Fruit fly (Drosophila melanogaster) whole organism, larva: ENCODE results near the gene CG10252.

ENCODE experiments used
- noc ChIP-seq: fragments of 200-800 bp; sonication (Bioruptor generic); optimal IDR thresholded peaks from 3 replicates; lab custom pipeline; 2019; ENCODE audit warnings: missing biosample characterization, mild to moderate bottlenecking, missing genetic modification characterization, moderate library complexity

The CG10252 gene

DNA sequence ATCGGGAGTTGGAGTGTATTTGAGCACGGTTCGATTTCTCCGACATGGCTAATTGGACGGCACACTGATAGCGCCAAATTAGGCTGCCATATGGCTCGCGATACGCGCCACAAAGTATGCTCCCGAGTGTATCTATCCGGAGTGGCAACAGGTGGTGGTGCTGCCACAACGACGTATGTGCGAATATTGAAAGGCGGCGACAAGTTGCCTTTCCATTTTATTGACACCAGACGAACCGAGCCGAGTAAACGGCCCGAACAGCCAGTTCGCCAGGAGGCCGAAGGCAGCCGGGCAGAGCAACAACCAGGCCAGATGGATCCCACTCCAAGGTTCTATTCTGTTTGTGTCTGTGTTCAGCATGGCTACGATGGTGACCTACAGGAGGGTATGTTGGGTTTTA lies 2.8 kb upstream of the CG10252 start, which contains the start of gene prt:
TSS of gene prt (minus strand) at position 193 of the 400 bp plus-strand sequence.
- no peak for TF ChIP-seq noc (tag; lab: Kevin White, UChicago)

DNA sequence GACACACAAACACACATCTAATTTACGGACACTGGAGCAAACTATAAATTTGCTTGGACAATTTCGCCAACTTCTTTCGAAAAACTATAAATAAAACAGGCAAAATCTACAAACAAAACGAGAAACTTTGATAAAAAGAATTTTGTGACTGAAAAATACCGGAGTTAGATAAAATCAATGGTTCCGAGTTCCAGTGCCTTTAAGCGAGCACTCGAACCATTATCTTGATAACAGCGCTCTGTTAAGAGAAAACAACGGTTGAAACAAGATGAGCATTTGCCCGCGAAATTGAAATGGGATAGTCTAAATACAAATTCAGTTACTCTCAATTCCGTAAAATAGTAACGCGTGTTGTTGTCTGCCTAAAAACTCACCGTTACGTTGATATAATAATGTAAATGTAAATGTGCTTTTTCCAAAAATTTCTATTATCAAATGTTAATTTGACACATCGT lies 1.4 kb downstream of the CG10252 start, which contains the start of gene CG10254:
TSS of gene CG10254 (minus strand) at position 405 of the 455 bp plus-strand sequence.
- no peak for TF ChIP-seq noc (tag; lab: Kevin White, UChicago)

DNA sequence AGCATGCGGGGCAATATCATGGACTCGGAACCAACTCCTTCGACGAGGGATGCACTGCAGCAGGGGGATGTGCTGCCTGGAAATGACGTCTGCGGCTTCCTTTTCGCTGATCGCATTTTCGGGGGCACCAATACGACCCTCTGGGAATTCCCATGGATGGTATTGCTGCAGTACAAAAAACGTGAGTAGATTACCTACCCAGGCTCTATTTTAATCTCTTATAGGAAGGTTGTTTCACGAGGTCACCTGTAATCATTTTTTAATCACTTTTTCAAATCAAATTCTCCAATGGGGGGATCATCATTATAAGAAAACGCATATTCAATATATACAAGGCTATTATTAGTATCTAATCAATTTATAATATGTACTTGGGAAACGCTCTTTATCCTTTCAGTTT lies 9.1 kb downstream of the CG10252 start:
- no peak for TF ChIP-seq noc (tag; lab: Kevin White, UChicago)

DNA sequence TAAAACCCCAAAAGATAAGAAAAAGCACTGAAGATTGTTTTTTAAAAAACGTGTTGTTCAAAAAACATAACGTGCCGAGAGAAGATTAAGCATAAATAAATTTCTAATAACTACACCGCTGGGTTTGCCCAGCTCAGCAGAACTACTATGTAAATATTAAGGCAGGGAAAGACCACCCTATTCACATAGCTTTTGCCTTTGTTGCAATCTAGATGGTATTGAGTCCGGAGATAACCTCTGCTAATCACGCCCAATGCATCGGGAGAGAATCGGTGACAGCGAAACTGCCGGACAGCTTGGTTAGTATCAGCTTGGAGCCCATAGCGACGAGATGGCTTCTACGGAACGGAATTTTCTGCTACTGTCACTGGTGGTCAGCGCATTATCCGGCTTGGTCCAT lies 10.1 kb downstream of the CG10252 start, which contains the start of gene SPE:
TSS of gene SPE (plus strand) at position 301 of the 400 bp plus-strand sequence.
- TF ChIP-seq noc (tag; lab: Kevin White, UChicago): no peak

dm6 chr3R:23683757-23684156 lies 12.3 kb downstream of the CG10252 start, which contains the start of gene CG18754:
CG18754 (plus strand) TSS chr3R:23684057.
- TF ChIP-seq noc (tag; lab: Kevin White, UChicago): no peak

DNA sequence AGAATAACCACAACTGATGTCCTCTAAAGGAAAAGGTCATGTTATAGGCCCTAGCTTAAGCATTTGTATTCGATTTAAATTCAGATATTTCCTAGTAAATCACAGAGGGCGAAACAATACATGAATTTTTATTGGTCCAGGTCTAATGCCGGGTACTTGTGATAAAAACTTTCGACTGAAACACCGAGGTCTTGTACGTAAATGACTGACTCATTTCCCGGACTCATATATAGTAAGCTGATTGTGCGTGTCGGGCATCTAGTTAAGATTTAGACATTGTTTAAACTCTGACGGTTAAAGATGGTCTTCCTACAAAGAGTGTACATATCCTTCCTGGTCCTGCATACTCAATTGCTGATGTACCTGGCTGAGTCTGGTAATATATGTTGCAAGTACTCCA lies 13.8 kb downstream of the CG10252 start, which contains the start of gene CG16710:
TSS of gene CG16710 (plus strand) at position 301 of the 400 bp plus-strand sequence.
- TF ChIP-seq noc (tag; lab: Kevin White, UChicago): no peak

DNA sequence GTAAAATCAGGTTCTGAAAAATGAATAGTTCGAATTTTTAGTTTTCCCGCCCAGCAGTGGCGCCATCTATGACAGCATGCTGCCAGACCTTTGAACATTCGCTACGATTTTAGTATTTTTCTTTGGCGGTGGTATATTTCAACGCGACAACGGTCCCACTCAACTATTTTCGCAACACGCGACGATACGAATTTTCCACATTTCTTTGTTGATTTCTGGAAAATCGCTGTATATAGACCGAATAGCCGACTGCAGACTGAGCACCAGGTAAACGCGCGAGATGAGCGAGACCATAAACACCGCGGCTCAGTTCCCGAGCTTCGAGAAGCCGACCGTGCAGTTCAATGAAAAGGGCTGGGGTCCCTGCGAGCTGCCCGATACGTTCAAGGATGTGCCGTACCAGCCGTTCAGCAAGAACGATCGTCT lies 16.1 kb downstream of the CG10252 start, which contains the start of gene eIF3d1:
TSS of gene eIF3d1 (plus strand) at position 129 of the 426 bp plus-strand sequence.
- peak; percentile 18 for TF ChIP-seq noc (tag; lab: Kevin White, UChicago)

- TF ChIP-seq noc (tag; lab: Kevin White, UChicago): peak; percentile 89
These were observed 17.5 kb downstream of the CG10252 start, which contains the start of gene GILT2 for dm6 chr3R:23678349-23679193. GILT2 (plus strand) TSS chr3R:23678895.

- no peak for TF ChIP-seq noc (tag; lab: Kevin White, UChicago)
These were observed 19.0 kb downstream of the CG10252 start, which contains the start of gene GILT3 for dm6 chr3R:23677058-23677457. GILT3 (plus strand) TSS chr3R:23677358.

DNA sequence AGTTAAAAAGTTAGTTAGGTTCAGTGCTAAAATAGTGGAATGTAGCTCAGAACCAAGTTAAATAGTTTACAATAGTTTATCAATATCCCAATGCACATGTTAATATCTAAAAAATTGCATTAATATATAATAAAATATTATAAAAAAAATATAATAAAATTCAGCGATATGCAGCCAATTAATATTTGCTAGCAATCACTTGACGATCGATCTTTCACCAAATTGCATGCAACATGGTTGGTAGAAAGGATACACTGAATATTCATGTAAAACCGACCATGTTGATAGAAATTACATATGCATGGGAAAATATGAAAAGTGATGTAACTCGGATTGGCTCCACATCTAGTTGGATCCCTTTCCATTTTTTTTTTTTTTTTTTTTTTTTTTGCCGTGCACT lies 20.4 kb downstream of the CG10252 start:
- no peak for TF ChIP-seq noc (tag; lab: Kevin White, UChicago)

DNA sequence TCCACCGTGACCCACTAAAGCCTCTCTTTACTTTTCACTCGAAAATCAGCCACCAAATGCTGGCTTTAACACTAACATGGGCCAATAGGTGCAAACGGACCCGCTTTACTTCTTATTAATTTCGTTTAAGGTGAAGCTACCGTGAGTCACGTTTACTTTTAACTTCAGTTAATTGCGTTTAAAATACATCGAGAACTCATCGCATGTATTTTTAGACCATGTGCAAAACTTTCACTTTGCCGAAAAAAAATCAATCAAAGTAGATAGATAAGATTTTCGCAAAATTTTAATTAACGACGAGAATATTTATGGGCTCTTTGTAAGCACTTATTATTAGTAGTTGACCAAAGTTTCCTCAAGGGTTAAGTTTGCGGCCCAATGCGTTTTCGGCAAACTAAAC lies 21.7 kb downstream of the CG10252 start:
- TF ChIP-seq noc (tag; lab: Kevin White, UChicago): no peak

- TF ChIP-seq noc (tag; lab: Kevin White, UChicago): no peak
These were observed 23.0 kb downstream of the CG10252 start for dm6 chr3R:23673084-23673483.

DNA sequence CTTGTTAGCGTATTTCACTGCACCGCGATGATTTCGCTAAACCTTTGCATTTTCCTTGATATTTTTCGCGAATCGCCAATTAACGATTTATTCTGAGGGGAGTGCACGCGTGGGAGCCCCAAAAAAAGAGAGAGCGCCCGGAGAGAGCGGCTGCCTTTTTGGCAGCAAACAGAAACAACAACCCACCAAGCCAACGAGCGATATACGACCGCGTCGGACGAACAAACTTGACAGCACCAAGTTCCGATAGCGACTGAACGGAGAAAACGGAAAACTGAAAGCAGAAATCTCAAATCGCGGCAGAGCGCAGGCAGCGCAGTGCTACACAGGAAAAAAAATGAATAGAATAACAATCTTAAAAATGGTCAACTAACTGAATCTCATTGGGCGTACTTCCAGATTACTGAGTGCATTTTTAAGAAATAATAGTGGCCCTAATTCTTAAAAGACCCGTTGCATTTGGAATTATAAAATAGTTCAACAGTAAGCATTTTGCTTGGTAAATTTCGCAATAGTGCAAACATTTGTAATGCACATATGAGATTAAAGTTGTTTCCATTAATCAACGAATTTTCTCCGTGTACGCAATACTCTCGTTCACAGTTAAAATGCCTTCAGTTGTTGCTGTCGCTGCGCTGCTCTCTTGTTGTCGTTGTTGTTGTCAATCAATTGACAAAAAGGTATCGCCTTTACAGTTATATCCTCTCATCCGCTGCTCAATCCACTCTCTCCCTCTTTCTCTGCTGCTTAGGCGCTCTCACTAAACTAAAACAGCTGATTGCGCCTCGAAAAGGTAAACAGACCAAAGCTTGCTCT lies 26.4 kb downstream of the CG10252 start, which contains the start of gene CG31145:
TSS of gene CG31145 (minus strand) at position 259 of the 816 bp plus-strand sequence.
- peak; percentile 99 for TF ChIP-seq noc (tag; lab: Kevin White, UChicago)

dm6 chr3R:23668583-23668982 lies 27.5 kb downstream of the CG10252 start:
- peak; percentile 9 for TF ChIP-seq noc (tag; lab: Kevin White, UChicago)

DNA sequence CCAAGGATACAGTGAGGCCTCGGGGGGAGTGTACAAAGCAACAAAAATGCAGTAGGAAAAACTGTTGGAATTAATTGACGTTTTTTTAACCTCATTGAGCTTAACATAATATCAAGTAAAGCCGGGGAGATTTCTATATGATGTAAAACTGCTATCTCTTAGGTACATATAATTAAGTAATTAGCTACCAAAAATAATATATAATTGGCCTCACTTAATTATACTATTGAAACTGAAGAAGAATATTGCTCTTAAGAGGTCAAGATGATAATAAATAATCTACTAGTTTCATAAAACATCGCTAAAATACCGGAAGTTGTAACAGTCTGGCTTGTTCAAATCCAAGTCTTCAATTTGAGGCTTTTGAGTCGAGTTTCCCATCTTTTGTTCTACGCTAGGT lies 28.6 kb downstream of the CG10252 start:
- TF ChIP-seq noc (tag; lab: Kevin White, UChicago): no peak
